Worm (Caenorhabditis elegans) whole organism, late embryonic: Measurements from ENCODE around the gene bath-47.

Experiments used
- F13H6.1 ChIP-seq: sonication (generic microtip); optimal IDR thresholded peaks from 2 replicates; lab custom pipeline; 2016; ENCODE audit warnings: missing genetic modification characterization, missing compliant biosample characterization
- K02D7.2 ChIP-seq: sonication (generic microtip); optimal IDR thresholded peaks from 2 replicates; lab custom pipeline; 2017; ENCODE audit warnings: mild to moderate bottlenecking, missing genetic modification characterization, missing compliant biosample characterization
- K09A11.1 ChIP-seq: sonication (generic microtip); optimal IDR thresholded peaks from 2 replicates; lab custom pipeline; 2017; ENCODE audit warnings: antibody characterized with exemption, mild to moderate bottlenecking, missing genetic modification characterization, missing compliant biosample characterization; ENCODE audit not compliant: insufficient read depth
- Y22D7AL.16 ChIP-seq: sonication (generic microtip); optimal IDR thresholded peaks from 2 replicates; lab custom pipeline; 2016; ENCODE audit warnings: missing genetic modification characterization, missing compliant biosample characterization
- ahr-1 ChIP-seq: sonication (generic microtip); optimal IDR thresholded peaks from 2 replicates; lab custom pipeline; 2016; ENCODE audit warnings: missing genetic modification characterization, missing compliant biosample characterization
- ama-1 ChIP-seq: fragments of 150-350 bp; optimal IDR thresholded peaks from 2 replicates; lab custom pipeline; 2014
- ceh-19 ChIP-seq: fragments of 200-800 bp; sonication (Bioruptor generic); optimal IDR thresholded peaks from 2 replicates; lab custom pipeline; 2018; ENCODE audit warnings: mild to moderate bottlenecking, missing genetic modification characterization, missing compliant biosample characterization
- ceh-2 ChIP-seq: sonication (generic microtip); optimal IDR thresholded peaks from 2 replicates; lab custom pipeline; 2016; ENCODE audit warnings: missing genotype, missing genetic modification characterization, missing compliant biosample characterization
- ceh-22 ChIP-seq: sonication (generic microtip); optimal IDR thresholded peaks from 2 replicates; lab custom pipeline; 2017; ENCODE audit warnings: missing biosample characterization, missing genetic modification characterization
- ceh-24 ChIP-seq: sonication (generic microtip); optimal IDR thresholded peaks from 2 replicates; lab custom pipeline; 2016; ENCODE audit warnings: mild to moderate bottlenecking, missing genetic modification characterization, missing compliant biosample characterization
- ceh-30 ChIP-seq: fragments of 150-350 bp; optimal IDR thresholded peaks from 2 replicates; lab custom pipeline; 2014; ENCODE audit warnings: missing biosample characterization, missing genetic modification characterization
- ceh-31 ChIP-seq: sonication (generic microtip); optimal IDR thresholded peaks from 2 replicates; lab custom pipeline; 2016; ENCODE audit warnings: missing genetic modification characterization, missing compliant biosample characterization
- ceh-34 ChIP-seq: sonication (generic microtip); optimal IDR thresholded peaks from 2 replicates; lab custom pipeline; 2016; ENCODE audit warnings: mild to moderate bottlenecking, missing genetic modification characterization, missing compliant biosample characterization
- ceh-48 ChIP-seq: sonication (generic microtip); optimal IDR thresholded peaks from 2 replicates; lab custom pipeline; 2016; ENCODE audit warnings: missing genetic modification characterization, inconsistent platforms, missing compliant biosample characterization
- ceh-9 ChIP-seq: sonication (generic microtip); optimal IDR thresholded peaks from 2 replicates; lab custom pipeline; 2016; ENCODE audit warnings: mild to moderate bottlenecking, missing genetic modification characterization, inconsistent platforms, missing compliant biosample characterization
- che-1 ChIP-seq: sonication (generic microtip); optimal IDR thresholded peaks from 2 replicates; lab custom pipeline; 2016; ENCODE audit warnings: mild to moderate bottlenecking, missing genetic modification characterization, missing compliant biosample characterization
- dve-1 ChIP-seq: sonication (generic microtip); optimal IDR thresholded peaks from 2 replicates; lab custom pipeline; 2017; ENCODE audit warnings: antibody characterized with exemption, mild to moderate bottlenecking, missing genetic modification characterization, missing compliant biosample characterization
- elt-2 ChIP-seq: sonication (generic microtip); optimal IDR thresholded peaks from 2 replicates; lab custom pipeline; 2016; ENCODE audit warnings: missing genetic modification reagents, missing genetic modification characterization, missing compliant biosample characterization
- ets-4 ChIP-seq: sonication (generic microtip); optimal IDR thresholded peaks from 2 replicates; lab custom pipeline; 2016; ENCODE audit warnings: missing genetic modification characterization, missing compliant biosample characterization
- fkh-6 ChIP-seq: sonication (generic microtip); optimal IDR thresholded peaks from 2 replicates; lab custom pipeline; 2016; ENCODE audit warnings: missing genetic modification characterization, missing compliant biosample characterization
- gmeb-2 ChIP-seq: sonication (generic microtip); optimal IDR thresholded peaks from 2 replicates; lab custom pipeline; 2016; ENCODE audit warnings: missing genetic modification characterization, inconsistent platforms, missing compliant biosample characterization
- hlh-13 ChIP-seq: fragments of 200-800 bp; sonication (Bioruptor generic); optimal IDR thresholded peaks from 2 replicates; lab custom pipeline; 2018; ENCODE audit warnings: mild to moderate bottlenecking, missing genetic modification characterization, missing compliant biosample characterization
- hlh-30 ChIP-seq: sonication (generic microtip); optimal IDR thresholded peaks from 2 replicates; lab custom pipeline; 2017; ENCODE audit warnings: antibody characterized with exemption, missing genetic modification characterization, missing compliant biosample characterization; ENCODE audit not compliant: insufficient read depth
- hlh-6 ChIP-seq: sonication (generic microtip); optimal IDR thresholded peaks from 2 replicates; lab custom pipeline; 2016; ENCODE audit warnings: missing genotype, missing genetic modification characterization, missing compliant biosample characterization
- hlh-8 ChIP-seq: sonication (generic microtip); optimal IDR thresholded peaks from 2 replicates; lab custom pipeline; 2016; ENCODE audit warnings: missing genotype, missing genetic modification characterization, missing compliant biosample characterization
- mec-3 ChIP-seq: sonication (generic microtip); optimal IDR thresholded peaks from 2 replicates; lab custom pipeline; 2016; ENCODE audit warnings: borderline replicate concordance, missing genetic modification characterization, missing compliant biosample characterization
- nfya-1 ChIP-seq: sonication (generic microtip); optimal IDR thresholded peaks from 2 replicates; lab custom pipeline; 2017; ENCODE audit warnings: missing genetic modification characterization, mild to moderate bottlenecking, missing compliant biosample characterization, antibody characterized with exemption, moderate library complexity
- nhr-11 ChIP-seq: fragments of 150-350 bp; optimal IDR thresholded peaks from 2 replicates; lab custom pipeline; 2014; ENCODE audit warnings: missing biosample characterization, missing genetic modification characterization
- nhr-232 ChIP-seq: sonication (generic microtip); optimal IDR thresholded peaks from 2 replicates; lab custom pipeline; 2016; ENCODE audit warnings: missing genetic modification characterization, missing compliant biosample characterization
- odd-2 ChIP-seq: sonication (generic microtip); optimal IDR thresholded peaks from 2 replicates; lab custom pipeline; 2017; ENCODE audit warnings: antibody characterized with exemption, mild to moderate bottlenecking, missing genetic modification characterization, missing compliant biosample characterization
- pax-1 ChIP-seq: fragments of 150-350 bp; optimal IDR thresholded peaks from 2 replicates; lab custom pipeline; 2014; ENCODE audit warnings: missing biosample characterization, missing genetic modification characterization
- pros-1 ChIP-seq: fragments of 150-350 bp; optimal IDR thresholded peaks from 2 replicates; lab custom pipeline; 2014; ENCODE audit warnings: missing biosample characterization, missing genetic modification reagents, missing genetic modification characterization
- rnt-1 ChIP-seq: sonication (generic microtip); optimal IDR thresholded peaks from 2 replicates; lab custom pipeline; 2016; ENCODE audit warnings: missing genetic modification characterization, missing compliant biosample characterization
- sox-2 ChIP-seq: fragments of 200-800 bp; sonication (Bioruptor generic); IDR thresholded peaks from 2 replicates; pipeline ENCODE4 v1.3.6; 2022; ENCODE audit warnings: missing genetic modification reagents, missing genetic modification characterization, missing compliant biosample characterization
- sox-4 ChIP-seq: sonication (generic microtip); optimal IDR thresholded peaks from 2 replicates; lab custom pipeline; 2017; ENCODE audit warnings: mild to moderate bottlenecking, missing genetic modification characterization, inconsistent platforms, missing compliant biosample characterization
- syd-9 ChIP-seq: sonication (generic microtip); optimal IDR thresholded peaks from 2 replicates; lab custom pipeline; 2016; ENCODE audit warnings: mild to moderate bottlenecking, missing genetic modification characterization, moderate library complexity, missing compliant biosample characterization
- tbx-7 ChIP-seq: sonication (generic microtip); optimal IDR thresholded peaks from 2 replicates; lab custom pipeline; 2016; ENCODE audit warnings: missing genotype, missing genetic modification characterization, missing compliant biosample characterization
- ttx-3 ChIP-seq: sonication (generic microtip); optimal IDR thresholded peaks from 2 replicates; lab custom pipeline; 2016; ENCODE audit warnings: missing genetic modification reagents, missing genetic modification characterization, missing compliant biosample characterization
- unc-3 ChIP-seq, 2 experiments: fragments of 200-800 bp in 1 of 2; sonication (Bioruptor generic) in 1 of 2; sonication (generic microtip) in 1 of 2; conservative IDR thresholded peaks in 1 of 2; optimal IDR thresholded peaks in 1 of 2; 2 replicates each; pipeline versions ENCODE4 v1.3.6 to Lab custom; 2016 to 2022; ENCODE audit warnings: missing compliant biosample characterization in 2 of 2, missing genetic modification characterization in 2 of 2, missing genetic modification reagents in 1 of 2
- unc-42 ChIP-seq: sonication (generic microtip); optimal IDR thresholded peaks from 2 replicates; lab custom pipeline; 2016; ENCODE audit warnings: missing genotype, missing genetic modification characterization, missing compliant biosample characterization
- zip-5 ChIP-seq: sonication (generic microtip); optimal IDR thresholded peaks from 2 replicates; lab custom pipeline; 2016; ENCODE audit warnings: missing genetic modification characterization, missing compliant biosample characterization

bath-47 gene

DNA sequence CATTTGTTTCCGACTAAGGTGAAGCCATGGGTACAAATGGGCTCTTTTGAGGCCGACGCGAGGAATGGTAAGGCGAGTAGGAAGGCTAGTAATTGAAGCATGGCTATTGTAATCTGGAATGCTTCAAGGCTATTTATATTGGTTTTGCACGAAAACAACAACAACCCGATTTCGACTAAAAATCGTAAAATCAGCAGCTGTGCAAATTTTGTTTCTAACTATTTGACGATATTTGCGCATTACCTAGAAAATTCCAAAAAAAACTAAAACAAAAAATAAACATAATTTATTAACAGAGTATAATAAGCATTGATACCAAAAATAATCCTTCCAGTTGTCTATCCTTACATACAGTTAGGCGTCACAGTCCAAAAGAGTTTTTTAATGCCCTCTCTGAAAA is 6.5 kb upstream of the bath-47 start, which contains the start of gene clec-20:
Gene clec-20, minus strand, starts transcription at position 101 of the 400 bp plus-strand sequence.
- TF ChIP-seq che-1 (tag; lab: Kevin White, UChicago) = no peak
- no peak for TF ChIP-seq elt-2 (tag; lab: Kevin White, UChicago)
- no peak for TF ChIP-seq K02D7.2 (tag; lab: Kevin White, UChicago)
- TF ChIP-seq ceh-2 (tag; lab: Kevin White, UChicago) = no peak
- TF ChIP-seq odd-2 (tag; lab: Kevin White, UChicago) = no peak
- no peak for TF ChIP-seq nfya-1 (tag; lab: Kevin White, UChicago)
- TF ChIP-seq hlh-6 (tag; lab: Kevin White, UChicago) = no peak
- TF ChIP-seq ets-4 (tag; lab: Kevin White, UChicago) = no peak
- no peak for TF ChIP-seq ama-1
- TF ChIP-seq syd-9 = no peak
- TF ChIP-seq hlh-8 (tag; lab: Kevin White, UChicago) = no peak

DNA sequence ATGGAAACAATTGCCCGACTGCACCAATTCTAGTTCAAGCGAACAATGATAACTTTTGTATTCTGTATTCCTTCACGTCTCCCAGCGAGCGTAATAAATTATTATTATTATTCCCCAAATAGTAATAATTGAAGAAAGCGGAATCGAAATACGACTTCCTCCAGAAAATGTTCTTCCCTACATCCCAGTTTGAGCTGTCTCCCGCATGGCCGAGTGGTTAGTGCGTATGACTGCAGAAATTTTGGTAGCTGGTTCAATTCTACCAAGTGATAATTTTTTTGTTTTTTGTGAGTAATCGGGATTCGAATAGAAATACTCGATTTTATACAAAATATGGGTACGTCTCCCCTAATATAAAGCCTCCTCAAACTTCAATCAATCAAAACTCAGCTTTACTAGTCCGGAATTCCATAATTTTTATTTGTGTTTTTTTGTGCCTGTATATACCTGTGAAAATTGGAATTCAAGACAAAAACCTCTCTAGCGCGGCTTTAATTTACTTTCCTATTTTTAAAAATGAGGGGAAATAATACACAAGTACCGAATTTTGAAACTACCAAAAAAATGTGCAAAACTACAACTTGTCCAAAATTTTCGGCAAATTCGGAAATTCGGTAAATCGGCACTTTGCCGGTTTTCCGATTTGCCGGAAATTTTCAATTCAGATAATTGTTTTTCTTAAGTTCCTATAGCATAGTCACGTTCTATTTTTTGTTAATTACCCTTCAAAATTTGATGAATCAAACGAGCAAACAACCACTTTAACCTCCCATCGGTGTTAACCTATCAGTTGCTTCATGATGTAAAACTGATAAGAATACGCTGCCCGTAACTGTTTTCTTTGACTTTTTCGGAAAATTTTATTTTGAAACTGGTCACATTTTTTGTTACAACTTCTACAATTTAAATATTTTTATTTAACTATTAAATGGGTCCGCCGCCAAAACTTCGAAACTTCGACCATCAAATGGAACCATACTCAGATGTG is 4.2 kb upstream of the bath-47 start, which contains the start of gene bath-46:
Gene bath-46, plus strand, starts transcription at position 806 of the 988 bp plus-strand sequence.
- TF ChIP-seq ceh-34 (tag; lab: Kevin White, UChicago) = no peak
- no peak for TF ChIP-seq dve-1 (tag; lab: Kevin White, UChicago)
- no peak for TF ChIP-seq hlh-30 (tag; lab: Kevin White, UChicago)
- no peak for TF ChIP-seq K09A11.1
- no peak for TF ChIP-seq K02D7.2 (tag; lab: Kevin White, UChicago)
- no peak for TF ChIP-seq ceh-2 (tag; lab: Kevin White, UChicago)
- no peak for TF ChIP-seq ceh-19
- TF ChIP-seq zip-5 = no peak

DNA sequence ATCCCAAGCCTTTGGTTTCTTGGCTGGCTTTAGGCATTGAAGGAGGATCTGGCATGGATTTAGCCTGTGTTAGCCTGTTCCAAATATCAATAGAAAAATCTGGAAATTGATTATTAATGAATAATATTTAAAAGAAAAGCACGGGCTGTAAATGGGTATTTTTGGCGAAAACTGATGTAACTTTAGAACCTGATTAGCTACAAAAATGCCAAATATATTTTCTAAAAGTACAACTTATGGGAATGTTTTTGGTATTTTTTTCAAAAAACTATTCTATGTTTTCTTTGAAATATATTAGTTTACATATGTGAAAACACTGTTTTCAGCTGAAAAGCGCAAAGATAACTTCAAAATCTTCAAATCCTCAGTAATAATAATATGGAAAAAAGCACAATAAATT is 950 bp upstream of the bath-47 start, which contains the start of gene bath-26:
Gene bath-26, minus strand, starts transcription at position 101 of the 400 bp plus-strand sequence.
- no peak for TF ChIP-seq ceh-9 (tag; lab: Kevin White, UChicago)
- TF ChIP-seq nfya-1 (tag; lab: Kevin White, UChicago) = no peak
- TF ChIP-seq ceh-19 = no peak
- TF ChIP-seq unc-42 = no peak
- TF ChIP-seq rnt-1 (tag; lab: Kevin White, UChicago) = no peak
- no peak for TF ChIP-seq ceh-48 (tag; lab: Kevin White, UChicago)
- TF ChIP-seq tbx-7 (tag; lab: Kevin White, UChicago) = no peak
- no peak for TF ChIP-seq hlh-8 (tag; lab: Kevin White, UChicago)
- TF ChIP-seq sox-4 = no peak
- TF ChIP-seq ceh-2 (tag; lab: Kevin White, UChicago) = no peak
- no peak for TF ChIP-seq dve-1 (tag; lab: Kevin White, UChicago)
- no peak for TF ChIP-seq sox-2 (GFP tag; lab: Robert Waterston, UW)
- TF ChIP-seq fkh-6 (tag; lab: Kevin White, UChicago) = no peak
- TF ChIP-seq pros-1 (tag; lab: Kevin White, UChicago) = no peak
- TF ChIP-seq ceh-24 (tag; lab: Kevin White, UChicago) = no peak
- no peak for TF ChIP-seq nhr-232 (tag; lab: Kevin White, UChicago)
- TF ChIP-seq unc-3 (GFP tag; conservative IDR thresholded peaks at IDR 0.05; lab: Robert Waterston, UW) = no peak
- no peak for TF ChIP-seq unc-3 (tag; optimal IDR thresholded peaks at IDR 0.05; lab: Kevin White, UChicago)
- TF ChIP-seq nhr-11 (tag; lab: Kevin White, UChicago) = no peak
- TF ChIP-seq mec-3 = no peak
- TF ChIP-seq zip-5 = no peak

DNA sequence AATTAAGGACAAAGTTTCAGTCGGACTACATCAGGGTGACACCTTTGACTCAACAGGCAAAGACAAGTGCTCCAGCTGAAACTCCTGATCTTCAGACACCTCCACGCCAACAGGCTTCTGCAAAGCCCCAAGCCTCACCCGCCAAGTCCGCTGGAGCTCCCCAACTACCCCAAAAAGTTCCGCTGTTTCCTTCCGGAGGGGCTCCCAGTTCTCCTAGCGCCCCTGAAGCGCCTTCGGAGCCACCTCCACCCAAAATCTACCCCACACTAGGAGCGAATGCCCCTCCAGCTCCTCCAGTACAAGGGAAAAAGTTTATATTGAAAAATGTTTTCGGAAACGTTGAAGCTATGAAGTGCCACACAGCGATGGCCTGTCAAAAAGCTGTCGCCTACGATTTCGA is 1.4 kb downstream of the bath-47 start:
- no peak for TF ChIP-seq ahr-1 (tag; lab: Kevin White, UChicago)
- TF ChIP-seq ceh-19 = no peak
- no peak for TF ChIP-seq hlh-6 (tag; lab: Kevin White, UChicago)
- no peak for TF ChIP-seq Y22D7AL.16 (tag; lab: Kevin White, UChicago)
- TF ChIP-seq K02D7.2 (tag; lab: Kevin White, UChicago) = no peak
- no peak for TF ChIP-seq odd-2 (tag; lab: Kevin White, UChicago)
- TF ChIP-seq F13H6.1 (tag; lab: Kevin White, UChicago) = no peak
- TF ChIP-seq sox-4 = no peak
- TF ChIP-seq ceh-30 (tag; lab: Kevin White, UChicago) = no peak
- TF ChIP-seq zip-5 = no peak
- no peak for TF ChIP-seq gmeb-2
- TF ChIP-seq pax-1 (tag; lab: Kevin White, UChicago) = no peak
- no peak for TF ChIP-seq unc-42
- TF ChIP-seq hlh-13 (GFP tag; lab: Kevin White, UChicago) = no peak
- TF ChIP-seq ceh-31 (tag; lab: Kevin White, UChicago) = no peak
- no peak for TF ChIP-seq ttx-3 (tag; lab: Kevin White, UChicago)
- TF ChIP-seq ceh-22 (tag; lab: Kevin White, UChicago) = no peak
